Worm (Caenorhabditis elegans) whole organism, L1 larva: ENCODE data around the gene F37C12.18.

Experiments used
- C04F5.9 ChIP-seq: sonication (generic microtip); optimal IDR thresholded peaks from 2 replicates; lab custom pipeline; 2016; ENCODE audit warnings: missing genetic modification characterization, missing compliant biosample characterization
- Y116A8C.19 ChIP-seq: sonication (generic microtip); optimal IDR thresholded peaks from 2 replicates; lab custom pipeline; 2016; ENCODE audit warnings: missing compliant biosample characterization, missing genetic modification characterization, borderline replicate concordance
- aha-1 ChIP-seq: fragments of 150-350 bp; optimal IDR thresholded peaks from 2 replicates; lab custom pipeline; 2014; ENCODE audit warnings: missing biosample characterization, missing genetic modification characterization
- alr-1 ChIP-seq: fragments of 200-800 bp; sonication (Bioruptor generic); optimal IDR thresholded peaks from 2 replicates; lab custom pipeline; 2018; ENCODE audit warnings: borderline replicate concordance, mild to moderate bottlenecking, missing genetic modification characterization, missing compliant biosample characterization
- aly-2 ChIP-seq: fragments of 150-350 bp; optimal IDR thresholded peaks from 2 replicates; lab custom pipeline; 2014; ENCODE audit warnings: missing biosample characterization, missing genetic modification characterization
- ama-1 ChIP-seq: fragments of 150-350 bp; optimal IDR thresholded peaks from 2 replicates; lab custom pipeline; 2014
- ceh-63 ChIP-seq: fragments of 200-800 bp; sonication (Bioruptor generic); optimal IDR thresholded peaks from 2 replicates; lab custom pipeline; 2018; ENCODE audit warnings: mild to moderate bottlenecking, missing genetic modification characterization, missing compliant biosample characterization
- ceh-8 ChIP-seq: fragments of 200-800 bp; sonication (Bioruptor generic); optimal IDR thresholded peaks from 2 replicates; lab custom pipeline; 2018; ENCODE audit warnings: mild to moderate bottlenecking, missing genetic modification characterization, moderate library complexity, missing compliant biosample characterization
- ceh-90 ChIP-seq: sonication (generic microtip); optimal IDR thresholded peaks from 2 replicates; lab custom pipeline; 2016; ENCODE audit warnings: missing genetic modification characterization, missing compliant biosample characterization
- dpl-1 ChIP-seq, 3 experiments: fragments of 150-350 bp in 2 of 3; sonication (generic microtip) in 1 of 3; optimal IDR thresholded peaks; 2 replicates each; lab custom pipeline; 2014 to 2017; ENCODE audit warnings: missing biosample characterization in 3 of 3, missing genetic modification characterization in 3 of 3, missing genetic modification reagents in 3 of 3
- efl-3 ChIP-seq: fragments of 200-800 bp; sonication (Bioruptor generic); optimal IDR thresholded peaks from 2 replicates; lab custom pipeline; 2018; ENCODE audit warnings: mild to moderate bottlenecking, missing genetic modification characterization, missing compliant biosample characterization
- egl-13 ChIP-seq: sonication (generic microtip); optimal IDR thresholded peaks from 2 replicates; lab custom pipeline; 2016; ENCODE audit warnings: missing genotype, missing genetic modification reagents, missing genetic modification characterization, missing compliant biosample characterization
- fkh-10 ChIP-seq: sonication (generic microtip); optimal IDR thresholded peaks from 2 replicates; lab custom pipeline; 2017; ENCODE audit warnings: missing biosample characterization, missing genetic modification reagents, missing genetic modification characterization
- fkh-4 ChIP-seq: sonication (generic microtip); optimal IDR thresholded peaks from 2 replicates; lab custom pipeline; 2016; ENCODE audit warnings: missing compliant biosample characterization, missing genetic modification characterization, borderline replicate concordance
- grh-1 ChIP-seq: fragments of 200-800 bp; sonication (Bioruptor generic); IDR thresholded peaks from 2 replicates; pipeline ENCODE4 v1.3.6; 2022; ENCODE audit warnings: missing genetic modification reagents, missing genetic modification characterization, missing compliant biosample characterization
- hlh-4 ChIP-seq: sonication (generic microtip); optimal IDR thresholded peaks from 2 replicates; lab custom pipeline; 2016; ENCODE audit warnings: mild to moderate bottlenecking, missing genetic modification characterization, missing compliant biosample characterization
- lin-14 ChIP-seq: fragments of 200-800 bp; sonication (Bioruptor generic); optimal IDR thresholded peaks from 2 replicates; lab custom pipeline; 2018; ENCODE audit warnings: mild to moderate bottlenecking, missing genetic modification characterization, moderate library complexity, missing compliant biosample characterization
- lin-15B ChIP-seq: fragments of 150-350 bp; sonication (generic microtip); optimal IDR thresholded peaks from 3 replicates; lab custom pipeline; 2014; ENCODE audit warnings: missing biosample characterization, missing genetic modification characterization
- lin-39 ChIP-seq: fragments of 150-350 bp; optimal IDR thresholded peaks from 2 replicates; lab custom pipeline; 2014; ENCODE audit warnings: missing biosample characterization, missing genetic modification reagents, missing genetic modification characterization
- lir-3 ChIP-seq: sonication (generic microtip); optimal IDR thresholded peaks from 2 replicates; lab custom pipeline; 2016; ENCODE audit warnings: mild to moderate bottlenecking, missing genetic modification characterization, moderate library complexity, missing compliant biosample characterization; ENCODE audit not compliant: poor library complexity
- mef-2 ChIP-seq: fragments of 150-350 bp; optimal IDR thresholded peaks from 2 replicates; lab custom pipeline; 2014; ENCODE audit warnings: missing biosample characterization, missing genetic modification characterization
- nhr-19 ChIP-seq: fragments of 200-800 bp; sonication (Bioruptor generic); conservative IDR thresholded peaks from 2 replicates; pipeline ENCODE4 v1.3.6; 2022; ENCODE audit warnings: missing genetic modification characterization, missing compliant biosample characterization
- nhr-20 ChIP-seq: sonication (generic microtip); optimal IDR thresholded peaks from 2 replicates; lab custom pipeline; 2016; ENCODE audit warnings: mild to moderate bottlenecking, missing genetic modification characterization, missing compliant biosample characterization
- nhr-28 ChIP-seq: fragments of 150-350 bp; optimal IDR thresholded peaks from 2 replicates; lab custom pipeline; 2014; ENCODE audit warnings: missing biosample characterization, missing genetic modification characterization
- nhr-47 ChIP-seq: sonication (generic microtip); optimal IDR thresholded peaks from 2 replicates; lab custom pipeline; 2016; ENCODE audit warnings: mild to moderate bottlenecking, missing genetic modification characterization, moderate library complexity, missing compliant biosample characterization
- nhr-71 ChIP-seq: sonication (generic microtip); optimal IDR thresholded peaks from 2 replicates; lab custom pipeline; 2016; ENCODE audit warnings: mild to moderate bottlenecking, missing genetic modification characterization, moderate library complexity, missing compliant biosample characterization
- nhr-77 ChIP-seq: fragments of 150-350 bp; optimal IDR thresholded peaks from 2 replicates; lab custom pipeline; 2014; ENCODE audit warnings: missing biosample characterization, missing genetic modification characterization
- nhr-85 ChIP-seq: sonication (generic microtip); peaks from one replicate; lab custom pipeline; 2016; ENCODE audit warnings: missing genetic modification characterization, inconsistent platforms, missing compliant biosample characterization
- nhr-90 ChIP-seq: sonication (generic microtip); optimal IDR thresholded peaks from 2 replicates; lab custom pipeline; 2016; ENCODE audit warnings: mild to moderate bottlenecking, missing genetic modification characterization, missing compliant biosample characterization; ENCODE audit not compliant: poor library complexity
- pag-3 ChIP-seq: sonication (generic microtip); optimal IDR thresholded peaks from 2 replicates; lab custom pipeline; 2017; ENCODE audit warnings: missing genetic modification characterization, mild to moderate bottlenecking, missing compliant biosample characterization, antibody characterized with exemption, borderline replicate concordance; ENCODE audit not compliant: insufficient read depth
- skn-1 ChIP-seq: fragments of 150-350 bp; optimal IDR thresholded peaks from 2 replicates; lab custom pipeline; 2014; ENCODE audit warnings: missing biosample characterization, missing genetic modification characterization
- snu-23 ChIP-seq: sonication (generic microtip); optimal IDR thresholded peaks from 2 replicates; lab custom pipeline; 2016; ENCODE audit warnings: missing genetic modification characterization, missing compliant biosample characterization
- swsn-7 ChIP-seq: sonication (generic microtip); optimal IDR thresholded peaks from 2 replicates; lab custom pipeline; 2016; ENCODE audit warnings: missing genetic modification characterization, missing compliant biosample characterization
- tbx-2 ChIP-seq: sonication (generic microtip); optimal IDR thresholded peaks from 2 replicates; lab custom pipeline; 2016; ENCODE audit warnings: missing genetic modification characterization, missing compliant biosample characterization
- unc-130 ChIP-seq: fragments of 150-350 bp; optimal IDR thresholded peaks from 2 replicates; lab custom pipeline; 2017; ENCODE audit warnings: missing biosample characterization, missing genetic modification characterization, inconsistent platforms
- unc-30 ChIP-seq: sonication (generic microtip); optimal IDR thresholded peaks from 2 replicates; lab custom pipeline; 2017; ENCODE audit warnings: missing biosample characterization, missing genetic modification characterization
- unc-62 ChIP-seq: fragments of 150-350 bp; optimal IDR thresholded peaks from 2 replicates; lab custom pipeline; 2014; ENCODE audit warnings: missing biosample characterization, missing genetic modification reagents, missing genetic modification characterization
- unc-98 ChIP-seq: fragments of 200-800 bp; sonication (Bioruptor generic); IDR thresholded peaks from 2 replicates; pipeline ENCODE4 v1.3.6; 2022; ENCODE audit warnings: missing genetic modification characterization, missing compliant biosample characterization
- vab-15 ChIP-seq: sonication (generic microtip); optimal IDR thresholded peaks from 2 replicates; lab custom pipeline; 2017; ENCODE audit warnings: missing genotype, mild to moderate bottlenecking, missing genetic modification characterization, missing compliant biosample characterization
- xbp-1 ChIP-seq: sonication (generic microtip); optimal IDR thresholded peaks from 2 replicates; lab custom pipeline; 2016; ENCODE audit warnings: missing genetic modification characterization, missing compliant biosample characterization
- ztf-4 ChIP-seq: fragments of 150-350 bp; optimal IDR thresholded peaks from 2 replicates; lab custom pipeline; 2014; ENCODE audit warnings: missing biosample characterization, missing genetic modification characterization

Gene F37C12.18

DNA sequence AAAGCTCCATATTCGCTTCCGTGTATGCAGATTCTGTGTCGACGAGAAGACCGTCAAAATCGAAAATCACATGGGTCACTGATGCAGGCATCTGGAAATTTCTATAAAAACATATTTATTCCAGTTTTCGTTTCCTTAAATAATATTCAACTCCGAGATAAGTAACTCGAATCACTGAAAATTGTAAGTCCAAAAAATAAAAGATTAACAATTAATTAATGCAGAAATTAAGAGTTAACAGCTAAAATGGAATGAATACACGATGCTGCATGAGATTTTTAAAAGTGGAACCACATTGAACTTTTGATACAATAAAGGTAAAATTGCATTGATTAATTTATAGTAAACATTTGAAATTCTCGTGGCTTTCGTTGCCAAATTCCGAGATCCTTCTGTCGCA is 35.6 kb upstream of the F37C12.18 start, which contains the start of gene R151.10:
TSS of gene R151.10 (minus strand) at position 101 of the 400 bp plus-strand sequence.
- TF ChIP-seq hlh-4 (no peak), mef-2 (tag; lab: Kevin White, UChicago) (no peak), dpl-1 (GFP tag; optimal IDR thresholded peaks at IDR 0.05; lab: Kevin White, UChicago) (no peak), swsn-7 (tag; lab: Kevin White, UChicago) (no peak), nhr-47 (tag; lab: Kevin White, UChicago) (no peak), Y116A8C.19 (tag; lab: Kevin White, UChicago) (no peak)
- TF ChIP-seq, all 84 proteins: peak for 0

DNA sequence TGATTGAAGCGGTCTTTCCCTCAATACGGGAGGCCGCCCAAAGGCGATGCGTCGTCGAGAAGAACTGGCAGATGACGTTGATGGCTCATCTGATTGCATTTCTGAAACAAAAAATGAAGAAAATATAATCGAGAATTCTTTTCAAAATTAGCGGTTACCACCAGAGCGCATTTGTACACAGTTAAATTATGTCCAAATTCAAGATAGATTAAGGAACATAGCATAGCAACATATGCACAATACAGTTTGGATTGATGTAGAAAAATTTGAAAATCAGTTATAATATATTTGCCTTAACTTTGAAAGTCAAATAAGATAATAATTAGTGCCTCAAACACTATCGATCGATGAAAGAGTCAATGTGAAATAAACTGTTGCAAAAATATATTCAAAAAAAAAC is 34.5 kb upstream of the F37C12.18 start, which contains the start of gene R151.8:
TSS of gene R151.8 (minus strand) at position 101 of the 400 bp plus-strand sequence.
- TF ChIP-seq pag-3 (tag; lab: Kevin White, UChicago): no peak
- TF ChIP-seq nhr-85 (tag; lab: Kevin White, UChicago): peak; percentile 13

DNA sequence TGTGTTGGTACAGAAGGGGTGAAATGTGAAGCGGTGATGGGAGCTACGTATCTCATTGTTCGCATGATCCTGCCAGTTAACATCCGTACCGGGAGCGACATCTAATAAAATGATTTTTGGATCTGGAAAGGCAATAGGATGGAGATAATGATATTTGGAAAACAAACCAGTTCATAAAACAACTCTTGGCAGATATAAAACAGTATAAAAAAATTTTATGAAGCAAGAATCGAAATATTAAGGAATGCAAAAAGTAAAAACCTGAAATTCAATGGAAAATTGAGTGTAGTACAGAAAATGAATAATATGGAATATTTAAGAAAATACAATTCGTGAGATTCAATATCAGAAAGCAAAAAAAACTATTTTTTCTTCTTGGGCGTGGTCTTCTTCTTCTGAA is 31.4 kb upstream of the F37C12.18 start, which contains the start of gene hsp-75:
TSS of gene hsp-75 (minus strand) at position 101 of the 400 bp plus-strand sequence.
- TF ChIP-seq unc-98 (GFP tag; lab: Robert Waterston, UW) (no peak), grh-1 (no peak), nhr-47 (tag; lab: Kevin White, UChicago) (no peak), nhr-77 (no peak), unc-62 (no peak), nhr-28 (tag; lab: Kevin White, UChicago) (no peak), ama-1 (no peak), lin-15B (no peak), mef-2 (tag; lab: Kevin White, UChicago) (no peak)
- TF ChIP-seq, all 84 proteins: peak for 0

DNA sequence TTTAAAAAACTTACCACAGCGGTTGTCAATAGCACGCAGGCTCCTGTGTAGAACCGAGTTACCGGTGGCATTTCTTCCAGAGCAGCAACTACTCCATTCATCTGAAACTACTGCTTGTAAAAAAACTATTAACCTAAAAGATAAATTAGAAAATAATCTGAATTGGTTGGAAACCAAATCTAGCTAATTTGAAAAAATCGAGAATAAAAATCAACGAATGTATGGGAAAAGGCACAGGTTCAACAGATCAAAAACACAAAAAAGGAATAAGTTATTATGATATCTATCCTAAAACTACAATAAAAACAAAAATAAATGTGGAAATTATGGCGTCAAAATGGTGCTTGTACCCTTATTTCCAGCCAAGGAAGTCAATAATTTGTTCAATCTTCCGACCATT is 27.8 kb upstream of the F37C12.18 start, which contains the start of gene der-2:
TSS of gene der-2 (minus strand) at position 101 of the 400 bp plus-strand sequence.
- TF ChIP-seq C04F5.9 (tag; lab: Kevin White, UChicago) (no peak), fkh-4 (no peak), ceh-63 (GFP tag; lab: Kevin White, UChicago) (no peak), snu-23 (GFP tag; lab: Kevin White, UChicago) (no peak), vab-15 (tag; lab: Kevin White, UChicago) (no peak), xbp-1 (no peak), aly-2 (tag; lab: Kevin White, UChicago) (no peak), nhr-19 (GFP tag; lab: Robert Waterston, UW) (no peak), lin-14 (GFP tag; lab: Kevin White, UChicago) (no peak), swsn-7 (tag; lab: Kevin White, UChicago) (no peak)

DNA sequence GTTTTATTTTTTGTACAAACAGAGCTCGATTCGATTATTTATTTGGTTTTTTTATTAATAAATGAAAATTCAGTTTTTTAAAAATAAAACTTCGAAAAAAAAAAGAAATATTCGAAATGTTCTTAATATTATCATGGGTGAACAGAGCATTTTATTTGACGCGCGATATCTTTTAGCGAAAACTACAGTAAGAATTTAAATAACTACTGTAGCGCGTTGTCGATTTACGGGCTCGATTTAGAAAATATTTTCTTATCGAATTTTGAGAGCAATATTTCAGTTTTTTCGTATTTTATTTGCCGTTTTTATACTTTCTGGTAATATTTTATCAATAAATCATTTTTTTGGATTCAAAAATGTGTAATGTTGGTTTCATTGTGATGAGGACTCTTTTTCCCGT is 25.9 kb upstream of the F37C12.18 start:
- TF ChIP-seq fkh-10 (GFP tag; lab: Kevin White, UChicago) (no peak), ceh-8 (GFP tag; lab: Kevin White, UChicago) (no peak), nhr-47 (tag; lab: Kevin White, UChicago) (no peak), unc-30 (tag; lab: Kevin White, UChicago) (no peak), ztf-4 (tag; lab: Kevin White, UChicago) (no peak), tbx-2 (tag; lab: Kevin White, UChicago) (no peak), nhr-71 (tag; lab: Kevin White, UChicago) (peak; percentile 17), aha-1 (no peak)

DNA sequence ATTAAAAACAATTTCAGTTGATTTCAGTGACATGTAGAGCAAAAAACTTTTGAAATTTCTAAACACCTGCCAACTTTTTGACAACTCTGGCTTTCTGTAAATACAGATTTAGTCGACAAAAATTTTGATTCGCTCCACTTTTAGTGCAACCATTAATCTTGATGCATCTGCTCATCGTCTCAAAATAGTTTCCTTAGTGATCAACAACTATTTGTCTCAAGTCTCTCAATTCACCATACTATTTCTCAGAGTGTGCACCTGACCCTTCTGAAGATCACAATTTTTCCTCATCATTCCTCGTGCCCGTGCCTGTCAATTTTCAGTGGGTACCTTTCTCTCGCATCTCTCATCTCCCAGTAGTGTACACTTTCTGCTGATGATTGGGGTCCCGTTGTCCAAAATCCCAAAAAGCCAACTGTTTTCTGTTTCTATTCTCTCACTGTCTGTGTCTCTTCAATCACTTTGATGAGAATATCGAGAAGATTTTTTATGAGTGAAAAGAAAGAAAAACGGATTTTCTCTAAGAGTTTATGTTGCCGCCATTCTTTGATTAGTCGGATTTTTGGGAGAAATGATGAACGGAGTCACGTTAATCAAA is 21.8 kb upstream of the F37C12.18 start:
- TF ChIP-seq skn-1 (tag; lab: Kevin White, UChicago) (no peak), efl-3 (GFP tag; lab: Kevin White, UChicago) (no peak), lin-39 (tag; lab: Kevin White, UChicago) (peak; percentile 63), ztf-4 (tag; lab: Kevin White, UChicago) (peak; percentile 71), vab-15 (tag; lab: Kevin White, UChicago) (peak; percentile 25), nhr-20 (peak; percentile 77), alr-1 (tag; lab: Kevin White, UChicago) (no peak), ceh-90 (no peak), nhr-19 (GFP tag; lab: Robert Waterston, UW) (peak; percentile 79), egl-13 (tag; lab: Kevin White, UChicago) (no peak), nhr-90 (no peak), xbp-1 (peak; percentile 34), ceh-8 (GFP tag; lab: Kevin White, UChicago) (no peak), aly-2 (tag; lab: Kevin White, UChicago) (no peak), unc-130 (tag; lab: Kevin White, UChicago) (peak; percentile 32), lir-3 (tag; lab: Kevin White, UChicago) (peak; percentile 31), unc-98 (GFP tag; lab: Robert Waterston, UW) (peak; percentile 67), nhr-85 (tag; lab: Kevin White, UChicago) (no peak)
